Worm (Caenorhabditis elegans) whole organism, late embryonic: Measurements from ENCODE around the gene cdkr-3.
A peak's percentile ranks its signal among the peaks of the same experiment; 100 is the strongest.

Source experiments
- C08G9.2 ChIP-seq: sonication (generic microtip); optimal IDR thresholded peaks from 2 replicates; lab custom pipeline; 2016; ENCODE audit warnings: mild to moderate bottlenecking, missing genetic modification characterization, moderate library complexity, missing compliant biosample characterization
- C38D4.7 ChIP-seq: fragments of 200-800 bp; sonication (Bioruptor generic); optimal IDR thresholded peaks from 2 replicates; lab custom pipeline; 2018; ENCODE audit warnings: mild to moderate bottlenecking, missing genetic modification characterization, moderate library complexity, missing compliant biosample characterization
- Y22D7AL.16 ChIP-seq: sonication (generic microtip); optimal IDR thresholded peaks from 2 replicates; lab custom pipeline; 2016; ENCODE audit warnings: missing genetic modification characterization, missing compliant biosample characterization
- ahr-1 ChIP-seq: sonication (generic microtip); optimal IDR thresholded peaks from 2 replicates; lab custom pipeline; 2016; ENCODE audit warnings: missing genetic modification characterization, missing compliant biosample characterization
- ceh-14 ChIP-seq: sonication (generic microtip); optimal IDR thresholded peaks from 2 replicates; lab custom pipeline; 2016; ENCODE audit warnings: missing genotype, missing genetic modification characterization, missing compliant biosample characterization
- ceh-18 ChIP-seq: sonication (generic microtip); optimal IDR thresholded peaks from 2 replicates; lab custom pipeline; 2016; ENCODE audit warnings: missing genetic modification characterization, missing compliant biosample characterization
- ceh-2 ChIP-seq: sonication (generic microtip); optimal IDR thresholded peaks from 2 replicates; lab custom pipeline; 2016; ENCODE audit warnings: missing genotype, missing genetic modification characterization, missing compliant biosample characterization
- ceh-22 ChIP-seq: sonication (generic microtip); optimal IDR thresholded peaks from 2 replicates; lab custom pipeline; 2017; ENCODE audit warnings: missing biosample characterization, missing genetic modification characterization
- ceh-24 ChIP-seq: sonication (generic microtip); optimal IDR thresholded peaks from 2 replicates; lab custom pipeline; 2016; ENCODE audit warnings: mild to moderate bottlenecking, missing genetic modification characterization, missing compliant biosample characterization
- ceh-31 ChIP-seq: sonication (generic microtip); optimal IDR thresholded peaks from 2 replicates; lab custom pipeline; 2016; ENCODE audit warnings: missing genetic modification characterization, missing compliant biosample characterization
- ceh-45 ChIP-seq: fragments of 200-800 bp; sonication (Bioruptor generic); IDR thresholded peaks from 2 replicates; pipeline ENCODE4 v1.3.6; 2022; ENCODE audit warnings: missing genetic modification reagents, missing genetic modification characterization, missing compliant biosample characterization
- ceh-48 ChIP-seq: sonication (generic microtip); optimal IDR thresholded peaks from 2 replicates; lab custom pipeline; 2016; ENCODE audit warnings: missing genetic modification characterization, inconsistent platforms, missing compliant biosample characterization
- che-1 ChIP-seq: sonication (generic microtip); optimal IDR thresholded peaks from 2 replicates; lab custom pipeline; 2016; ENCODE audit warnings: mild to moderate bottlenecking, missing genetic modification characterization, missing compliant biosample characterization
- dve-1 ChIP-seq: sonication (generic microtip); optimal IDR thresholded peaks from 2 replicates; lab custom pipeline; 2017; ENCODE audit warnings: antibody characterized with exemption, mild to moderate bottlenecking, missing genetic modification characterization, missing compliant biosample characterization
- eyg-1 ChIP-seq: sonication (generic microtip); optimal IDR thresholded peaks from 2 replicates; lab custom pipeline; 2016; ENCODE audit warnings: missing genotype, missing genetic modification characterization, missing compliant biosample characterization
- fax-1 ChIP-seq: sonication (generic microtip); optimal IDR thresholded peaks from 2 replicates; lab custom pipeline; 2016; ENCODE audit warnings: missing genotype, missing genetic modification characterization, missing compliant biosample characterization
- fkh-10 ChIP-seq: fragments of 150-350 bp; optimal IDR thresholded peaks from 2 replicates; lab custom pipeline; 2014; ENCODE audit warnings: missing biosample characterization, missing genetic modification reagents, missing genetic modification characterization
- fkh-6 ChIP-seq: sonication (generic microtip); optimal IDR thresholded peaks from 2 replicates; lab custom pipeline; 2016; ENCODE audit warnings: missing genetic modification characterization, missing compliant biosample characterization
- hlh-15 ChIP-seq: sonication (generic microtip); optimal IDR thresholded peaks from 2 replicates; lab custom pipeline; 2016; ENCODE audit warnings: missing genetic modification characterization, missing compliant biosample characterization
- hlh-6 ChIP-seq: sonication (generic microtip); optimal IDR thresholded peaks from 2 replicates; lab custom pipeline; 2016; ENCODE audit warnings: missing genotype, missing genetic modification characterization, missing compliant biosample characterization
- lim-6 ChIP-seq: sonication (generic microtip); optimal IDR thresholded peaks from 2 replicates; lab custom pipeline; 2016; ENCODE audit warnings: missing genetic modification characterization, missing compliant biosample characterization
- lin-11 ChIP-seq: fragments of 200-800 bp; sonication (Bioruptor generic); optimal IDR thresholded peaks from 2 replicates; lab custom pipeline; 2018; ENCODE audit warnings: mild to moderate bottlenecking, missing genetic modification characterization, missing compliant biosample characterization
- madf-2 ChIP-seq: sonication (generic microtip); optimal IDR thresholded peaks from 2 replicates; lab custom pipeline; 2017; ENCODE audit warnings: missing genetic modification characterization, missing compliant biosample characterization
- mec-3 ChIP-seq: sonication (generic microtip); optimal IDR thresholded peaks from 2 replicates; lab custom pipeline; 2016; ENCODE audit warnings: borderline replicate concordance, missing genetic modification characterization, missing compliant biosample characterization
- nhr-11 ChIP-seq: fragments of 150-350 bp; optimal IDR thresholded peaks from 2 replicates; lab custom pipeline; 2014; ENCODE audit warnings: missing biosample characterization, missing genetic modification characterization
- npax-4 ChIP-seq: sonication (generic microtip); optimal IDR thresholded peaks from 2 replicates; lab custom pipeline; 2016; ENCODE audit warnings: missing genetic modification characterization, missing compliant biosample characterization
- pag-3 ChIP-seq: sonication (generic microtip); optimal IDR thresholded peaks from 2 replicates; lab custom pipeline; 2016; ENCODE audit warnings: missing compliant biosample characterization, missing genetic modification characterization, borderline replicate concordance
- pax-1 ChIP-seq: fragments of 150-350 bp; optimal IDR thresholded peaks from 2 replicates; lab custom pipeline; 2014; ENCODE audit warnings: missing biosample characterization, missing genetic modification characterization
- pha-2 ChIP-seq: sonication (generic microtip); optimal IDR thresholded peaks from 2 replicates; lab custom pipeline; 2017; ENCODE audit warnings: mild to moderate bottlenecking, missing genetic modification characterization, missing compliant biosample characterization
- pqm-1 ChIP-seq: sonication (generic microtip); optimal IDR thresholded peaks from 2 replicates; lab custom pipeline; 2016; ENCODE audit warnings: missing genetic modification characterization, missing compliant biosample characterization
- ref-2 ChIP-seq: sonication (generic microtip); optimal IDR thresholded peaks from 2 replicates; lab custom pipeline; 2016; ENCODE audit warnings: missing genetic modification characterization, missing compliant biosample characterization
- sdc-2 ChIP-seq: sonication (generic microtip); optimal IDR thresholded peaks from 2 replicates; lab custom pipeline; 2016; ENCODE audit warnings: missing genotype, missing genetic modification characterization, missing compliant biosample characterization
- sox-4 ChIP-seq: sonication (generic microtip); optimal IDR thresholded peaks from 2 replicates; lab custom pipeline; 2017; ENCODE audit warnings: mild to moderate bottlenecking, missing genetic modification characterization, inconsistent platforms, missing compliant biosample characterization
- syd-9 ChIP-seq: sonication (generic microtip); optimal IDR thresholded peaks from 2 replicates; lab custom pipeline; 2016; ENCODE audit warnings: mild to moderate bottlenecking, missing genetic modification characterization, moderate library complexity, missing compliant biosample characterization
- tbx-7 ChIP-seq: sonication (generic microtip); optimal IDR thresholded peaks from 2 replicates; lab custom pipeline; 2016; ENCODE audit warnings: missing genotype, missing genetic modification characterization, missing compliant biosample characterization
- unc-3 ChIP-seq, 2 experiments: fragments of 200-800 bp in 1 of 2; sonication (Bioruptor generic) in 1 of 2; sonication (generic microtip) in 1 of 2; conservative IDR thresholded peaks in 1 of 2; optimal IDR thresholded peaks in 1 of 2; 2 replicates each; pipeline versions ENCODE4 v1.3.6 to Lab custom; 2016 to 2022; ENCODE audit warnings: missing compliant biosample characterization in 2 of 2, missing genetic modification characterization in 2 of 2, missing genetic modification reagents in 1 of 2
- unc-42 ChIP-seq: sonication (generic microtip); optimal IDR thresholded peaks from 2 replicates; lab custom pipeline; 2016; ENCODE audit warnings: missing genotype, missing genetic modification characterization, missing compliant biosample characterization
- zip-5 ChIP-seq: sonication (generic microtip); optimal IDR thresholded peaks from 2 replicates; lab custom pipeline; 2016; ENCODE audit warnings: missing genetic modification characterization, missing compliant biosample characterization

The cdkr-3 gene

DNA sequence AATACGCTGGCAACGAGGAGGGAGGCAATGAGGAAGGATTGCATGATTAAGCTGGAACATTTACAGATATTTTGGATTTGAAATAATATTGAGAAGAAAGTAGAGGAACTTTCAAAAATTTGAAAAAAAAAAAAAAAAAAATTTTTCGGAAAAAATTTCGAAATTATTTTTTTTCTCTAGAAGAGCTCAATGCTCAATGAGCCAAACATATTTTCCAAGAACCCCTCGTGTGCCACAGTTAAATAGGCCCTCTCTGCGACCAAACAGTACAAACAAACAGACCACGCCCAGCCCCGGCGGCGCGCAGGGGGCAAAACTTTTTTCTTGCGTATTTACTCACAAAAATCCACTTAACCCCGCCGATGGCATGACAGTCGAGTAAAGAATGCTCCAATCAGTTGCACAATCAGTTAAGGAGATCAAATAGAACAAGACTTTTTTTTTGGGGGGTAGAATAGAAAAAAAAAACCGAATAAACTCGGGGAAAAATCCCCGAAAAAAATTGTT, 10.0 kb downstream of the cdkr-3 start, which contains the start of gene pqn-94:
TSS of gene pqn-94 (minus strand) at position 51 of the 507 bp plus-strand sequence.
- TF ChIP-seq pha-2 (tag; lab: Kevin White, UChicago) (peak; percentile 33), fkh-6 (no peak)

DNA sequence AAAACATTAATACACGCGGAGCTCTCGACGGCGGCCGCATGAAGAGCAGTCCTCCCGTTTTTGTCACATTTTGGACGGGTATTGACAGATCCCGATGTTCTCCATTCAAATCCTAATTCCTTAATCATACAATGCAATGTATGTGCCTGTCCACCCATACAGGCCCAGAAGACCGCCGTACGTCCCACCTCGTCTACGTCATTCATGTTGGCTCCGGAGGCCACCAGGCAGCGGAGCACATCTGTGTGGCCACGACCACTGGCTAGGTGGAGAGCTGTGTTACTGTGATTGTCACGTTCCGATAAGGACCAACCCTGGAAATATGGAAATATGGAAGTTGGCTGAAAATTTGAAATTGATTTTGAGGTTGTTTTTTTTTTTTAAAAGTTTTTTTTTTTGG, 12.9 kb downstream of the cdkr-3 start:
- TF ChIP-seq pqm-1 (tag; lab: Kevin White, UChicago) (no peak), hlh-15 (tag; lab: Kevin White, UChicago) (no peak), unc-3 (GFP tag; conservative IDR thresholded peaks at IDR 0.05; lab: Robert Waterston, UW) (no peak), unc-3 (tag; optimal IDR thresholded peaks at IDR 0.05; lab: Kevin White, UChicago) (no peak), C38D4.7 (no peak), ahr-1 (no peak), ceh-14 (no peak), ceh-48 (tag; lab: Kevin White, UChicago) (no peak), ceh-22 (tag; lab: Kevin White, UChicago) (no peak), dve-1 (tag; lab: Kevin White, UChicago) (no peak), pag-3 (tag; lab: Kevin White, UChicago) (no peak), unc-42 (no peak), zip-5 (tag; lab: Kevin White, UChicago) (no peak)

DNA sequence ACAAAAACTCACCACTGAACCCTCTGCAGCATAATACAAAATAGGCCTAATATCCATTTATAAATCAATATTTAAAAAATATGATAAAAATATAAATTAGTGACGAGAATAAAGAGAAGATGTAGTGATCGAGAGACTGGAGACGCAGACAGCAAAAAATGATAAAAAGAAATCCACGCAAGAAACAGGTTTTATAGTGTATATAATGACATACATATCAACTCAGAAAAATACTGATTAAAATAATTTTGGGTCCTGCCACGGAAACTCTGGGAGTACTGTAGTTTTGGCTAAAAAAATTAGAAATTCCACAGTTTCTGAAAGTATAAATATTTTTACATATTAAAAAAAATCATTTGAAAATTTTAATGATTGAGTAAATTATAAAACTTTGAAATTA, 19.4 kb downstream of the cdkr-3 start, which contains the start of gene mlt-4:
TSS of gene mlt-4 (minus strand) at position 101 of the 400 bp plus-strand sequence.
- TF ChIP-seq syd-9 (tag; lab: Kevin White, UChicago) = no peak
- no peak for TF ChIP-seq unc-42
- TF ChIP-seq pax-1 (tag; lab: Kevin White, UChicago) = no peak
- TF ChIP-seq lim-6 (tag; lab: Kevin White, UChicago) = no peak
- no peak for TF ChIP-seq pha-2 (tag; lab: Kevin White, UChicago)
- TF ChIP-seq fkh-6 = no peak
- no peak for TF ChIP-seq ceh-2 (tag; lab: Kevin White, UChicago)
- TF ChIP-seq pqm-1 (tag; lab: Kevin White, UChicago) = no peak
- no peak for TF ChIP-seq npax-4 (tag; lab: Kevin White, UChicago)
- no peak for TF ChIP-seq C38D4.7
- no peak for TF ChIP-seq ceh-31 (tag; lab: Kevin White, UChicago)
- TF ChIP-seq C08G9.2 (tag; lab: Kevin White, UChicago) = no peak
- TF ChIP-seq ceh-24 (tag; lab: Kevin White, UChicago) = no peak
- no peak for TF ChIP-seq fkh-10 (GFP tag; lab: Kevin White, UChicago)
- no peak for TF ChIP-seq ceh-45 (GFP tag; lab: Robert Waterston, UW)
- TF ChIP-seq, all 69 proteins: peak for 0

DNA sequence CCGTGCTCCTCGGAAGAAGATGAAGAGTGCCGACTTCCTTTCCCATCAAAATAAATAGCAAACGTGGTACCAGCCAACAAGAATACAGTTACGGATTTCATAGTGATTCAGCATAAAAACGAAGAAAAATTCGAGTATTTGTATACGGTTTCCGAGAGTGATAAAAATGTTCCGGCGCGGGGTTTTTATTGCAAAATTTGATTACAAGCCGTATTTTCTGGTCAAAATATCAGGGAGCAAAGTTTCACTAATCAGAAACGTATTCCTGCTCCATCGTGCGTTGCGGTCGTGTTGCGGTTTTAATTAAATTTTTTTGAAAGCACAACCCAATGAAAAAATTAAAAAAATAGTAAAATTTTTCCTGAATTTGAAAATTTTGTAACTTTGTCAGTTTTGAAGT, 24.5 kb downstream of the cdkr-3 start, which contains the start of gene clec-261:
TSS of gene clec-261 (minus strand) at position 101 of the 400 bp plus-strand sequence.
- no peak for TF ChIP-seq nhr-11 (tag; lab: Kevin White, UChicago)
- no peak for TF ChIP-seq ceh-31 (tag; lab: Kevin White, UChicago)
- TF ChIP-seq tbx-7 (tag; lab: Kevin White, UChicago) = no peak
- TF ChIP-seq Y22D7AL.16 (tag; lab: Kevin White, UChicago) = no peak
- no peak for TF ChIP-seq fax-1 (tag; lab: Kevin White, UChicago)
- TF ChIP-seq fkh-6 = no peak
- TF ChIP-seq hlh-6 (tag; lab: Kevin White, UChicago) = no peak
- no peak for TF ChIP-seq lin-11 (tag; lab: Kevin White, UChicago)
- TF ChIP-seq ceh-22 (tag; lab: Kevin White, UChicago) = no peak
- no peak for TF ChIP-seq sox-4 (tag; lab: Kevin White, UChicago)
- TF ChIP-seq C38D4.7 = no peak
- TF ChIP-seq madf-2 = no peak
- TF ChIP-seq sdc-2 = no peak
- TF ChIP-seq ref-2 = no peak
- no peak for TF ChIP-seq npax-4 (tag; lab: Kevin White, UChicago)

- TF ChIP-seq che-1 (tag; lab: Kevin White, UChicago) (no peak), eyg-1 (tag; lab: Kevin White, UChicago) (no peak), mec-3 (tag; lab: Kevin White, UChicago) (no peak), ceh-18 (no peak), unc-3 (GFP tag; conservative IDR thresholded peaks at IDR 0.05; lab: Robert Waterston, UW) (no peak), unc-3 (tag; optimal IDR thresholded peaks at IDR 0.05; lab: Kevin White, UChicago) (no peak)
- TF ChIP-seq, all 69 proteins: peak for 0
Observed at ce11 chrV:20297650-20298049, 27.7 kb downstream of the cdkr-3 start, which contains the start of gene ZC15.5. ZC15.5 (plus strand) TSS chrV:20297950.
